Worm (Caenorhabditis elegans): ENCODE results near the gene del-9.

The del-9 gene

ce11 chrX:3617218-3617617 is at the start of gene del-9:
Gene del-9 (minus strand): TSS chrX:3617318.
- TF ChIP-seq unc-62 (GFP tag; optimal IDR thresholded peaks at IDR 0.05) = no peak

ce11 chrX:3659192-3659591 is 42.1 kb upstream of the del-9 start, which contains the start of gene R11G1.1:
Gene R11G1.1 (plus strand): TSS chrX:3659492.
- no peak for TF ChIP-seq unc-62 (GFP tag; optimal IDR thresholded peaks at IDR 0.05)

DNA sequence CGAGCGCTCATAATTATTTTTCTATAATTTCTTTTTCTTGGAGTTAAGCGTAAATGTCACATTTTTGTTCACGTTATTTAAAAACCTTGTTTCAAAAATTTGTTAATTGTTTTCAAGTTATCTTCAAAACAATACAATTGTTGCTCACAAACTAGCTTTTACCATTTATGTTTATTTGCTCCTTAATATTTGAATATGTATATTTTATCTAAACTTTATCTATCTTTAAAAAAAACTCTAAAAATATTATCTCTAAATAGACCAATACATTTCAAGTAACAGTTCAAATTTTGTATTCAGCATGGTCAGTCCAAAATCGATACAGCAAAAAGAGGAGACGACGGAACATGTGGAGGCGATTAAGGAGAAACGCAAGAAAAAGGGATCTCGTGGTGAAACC is 38.9 kb upstream of the del-9 start, which contains the start of gene R11G1.7:
TSS of gene R11G1.7 (plus strand) at position 301 of the 400 bp plus-strand sequence.
- no peak for TF ChIP-seq unc-62 (GFP tag; optimal IDR thresholded peaks at IDR 0.05)

DNA sequence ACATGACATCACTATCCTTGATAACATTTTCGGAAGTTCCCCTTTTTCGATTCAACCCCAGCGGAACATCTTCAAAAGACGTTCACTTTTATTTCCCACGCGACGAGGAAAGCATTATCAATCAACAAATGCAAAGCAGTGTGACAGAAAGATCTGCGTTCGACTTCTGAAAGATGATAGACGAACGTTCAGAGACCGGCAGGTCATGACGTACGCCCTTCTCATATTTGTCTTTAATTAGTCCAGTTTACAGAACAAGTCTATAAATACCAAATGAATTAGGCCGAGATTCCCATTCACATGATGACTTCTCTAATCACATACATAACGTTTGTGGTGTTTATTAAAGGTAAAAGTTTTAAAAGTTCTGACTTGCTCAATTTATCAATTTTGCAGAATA is 37.5 kb upstream of the del-9 start, which contains the start of gene R11G1.11:
TSS of gene R11G1.11 (plus strand) at position 301 of the 400 bp plus-strand sequence.
- no peak for TF ChIP-seq unc-62 (GFP tag; optimal IDR thresholded peaks at IDR 0.05)

ce11 chrX:3650100-3650809 is 33.1 kb upstream of the del-9 start, which contains the start of the genes sax-1 and R11G1.2:
Gene sax-1 (minus strand): TSS chrX:3650150.
Gene R11G1.2 (plus strand): TSS chrX:3650614.
- TF ChIP-seq unc-62 (GFP tag; optimal IDR thresholded peaks at IDR 0.05) = no peak

DNA sequence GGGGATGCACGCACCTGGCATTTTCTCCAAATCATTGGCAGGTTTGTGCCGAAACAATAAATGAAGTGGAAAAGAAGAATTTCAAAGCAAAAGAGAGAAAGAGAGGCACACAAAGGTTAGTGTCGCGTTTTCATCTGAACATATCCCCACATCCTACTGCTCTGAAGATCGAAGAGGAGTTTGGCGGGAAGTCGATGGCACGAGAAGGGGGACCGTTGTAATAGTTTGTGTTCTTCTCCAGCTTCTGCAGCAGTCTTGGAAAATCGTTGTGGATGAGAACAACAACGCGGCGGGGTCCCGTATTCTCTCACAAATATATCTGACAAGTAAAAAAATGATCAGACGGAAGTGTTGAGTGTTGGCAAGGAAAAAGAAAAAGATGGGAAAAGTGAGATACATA is 28.8 kb upstream of the del-9 start:
- TF ChIP-seq unc-62 (GFP tag; optimal IDR thresholded peaks at IDR 0.05) = no peak

ce11 chrX:3644796-3645195 is 27.7 kb upstream of the del-9 start, which contains the start of gene tmem-24:
Gene tmem-24 (minus strand): TSS chrX:3644896.
- TF ChIP-seq unc-62 (GFP tag; optimal IDR thresholded peaks at IDR 0.05) = no peak

- no peak for TF ChIP-seq unc-62 (GFP tag; optimal IDR thresholded peaks at IDR 0.05)
Observed at ce11 chrX:3634782-3635181, 17.7 kb upstream of the del-9 start.

DNA sequence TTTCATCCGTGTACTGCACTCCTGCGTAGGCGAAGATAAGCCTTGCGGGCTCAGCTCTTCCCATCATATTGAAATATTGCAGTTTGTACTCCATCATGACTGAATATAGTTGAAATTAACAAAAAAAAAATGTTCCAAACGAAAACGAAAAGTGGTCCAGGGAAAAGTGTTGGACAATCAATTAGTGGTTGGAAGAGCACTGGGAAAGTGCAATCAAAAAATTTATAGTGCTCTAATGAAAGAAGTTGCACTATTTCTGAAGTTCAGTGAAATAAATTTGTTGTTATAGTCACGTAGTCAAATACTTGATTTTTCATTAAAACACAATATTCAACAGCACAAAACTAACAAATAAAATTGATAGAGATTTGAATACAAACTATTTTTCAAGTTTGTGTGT is 16.5 kb upstream of the del-9 start, which contains the start of gene gst-11:
TSS of gene gst-11 (minus strand) at position 101 of the 400 bp plus-strand sequence.
- TF ChIP-seq unc-62 (GFP tag; optimal IDR thresholded peaks at IDR 0.05) = no peak

ce11 chrX:3631550-3631949 is 14.4 kb upstream of the del-9 start:
- TF ChIP-seq unc-62 (GFP tag; optimal IDR thresholded peaks at IDR 0.05) = no peak

DNA sequence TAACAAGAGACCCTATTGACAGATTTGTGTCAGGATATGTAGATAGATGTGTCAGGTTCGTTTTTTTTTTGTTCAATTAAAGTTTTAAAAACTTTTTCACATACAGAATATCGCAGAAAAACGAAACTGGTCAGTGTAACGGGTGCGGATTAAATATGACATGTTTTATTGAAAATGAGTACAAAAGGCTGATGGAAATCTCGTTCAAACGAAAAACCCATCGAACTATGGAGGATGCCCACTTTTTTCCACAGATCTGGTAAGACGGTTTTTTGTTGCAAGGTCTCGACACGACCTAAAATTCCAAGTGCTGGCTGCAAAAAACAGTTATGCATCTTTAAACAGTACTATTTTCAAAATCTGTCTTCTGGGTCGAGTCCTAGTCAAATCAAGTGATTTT is 13.0 kb upstream of the del-9 start:
- TF ChIP-seq unc-62 (GFP tag; optimal IDR thresholded peaks at IDR 0.05) = no peak

DNA sequence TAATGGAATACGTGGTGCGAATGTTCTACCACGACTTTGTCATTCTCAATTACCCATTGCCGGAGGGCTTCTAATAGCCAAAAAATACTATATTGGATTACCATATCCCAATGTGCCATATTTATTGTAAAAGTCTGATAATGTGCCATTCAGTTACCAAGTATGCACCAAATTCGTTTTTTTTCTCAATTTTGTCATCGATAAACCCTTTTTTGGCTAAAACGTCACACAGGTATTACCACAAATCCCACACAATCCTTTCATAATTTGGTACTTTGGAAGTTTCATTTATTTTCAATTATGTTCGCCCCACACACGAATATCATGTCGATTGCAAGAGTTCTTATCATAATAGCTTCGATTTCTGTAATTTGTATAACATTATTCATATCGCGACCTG is 10.9 kb upstream of the del-9 start, which contains the start of gene vep-2:
TSS of gene vep-2 (plus strand) at position 301 of the 400 bp plus-strand sequence.
- TF ChIP-seq unc-62 (GFP tag; optimal IDR thresholded peaks at IDR 0.05) = no peak

ce11 chrX:3625599-3625998 is 8.5 kb upstream of the del-9 start:
- TF ChIP-seq unc-62 (GFP tag; optimal IDR thresholded peaks at IDR 0.05) = no peak

DNA sequence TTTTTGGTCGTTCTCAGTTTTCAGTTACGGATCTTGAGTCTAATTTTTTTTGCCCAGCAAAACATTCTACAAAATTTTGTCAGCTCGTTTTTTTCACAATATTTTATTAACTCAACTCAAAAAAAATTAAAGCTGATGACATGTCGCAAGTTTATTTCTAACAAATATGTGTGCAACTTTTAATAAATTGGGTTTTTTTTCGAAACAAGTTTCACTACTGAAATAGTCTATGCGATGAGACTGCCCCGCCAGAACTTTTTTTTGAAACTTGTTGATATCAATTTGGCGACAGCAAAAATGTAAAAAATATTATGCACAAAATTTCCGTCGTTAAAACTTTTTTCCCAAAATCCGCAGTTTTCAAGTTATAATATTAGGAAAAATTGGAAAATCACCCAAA is 6.0 kb upstream of the del-9 start, which contains the start of gene C18B2.2:
TSS of gene C18B2.2 (plus strand) at position 301 of the 400 bp plus-strand sequence.
- no peak for TF ChIP-seq unc-62 (GFP tag; optimal IDR thresholded peaks at IDR 0.05)

DNA sequence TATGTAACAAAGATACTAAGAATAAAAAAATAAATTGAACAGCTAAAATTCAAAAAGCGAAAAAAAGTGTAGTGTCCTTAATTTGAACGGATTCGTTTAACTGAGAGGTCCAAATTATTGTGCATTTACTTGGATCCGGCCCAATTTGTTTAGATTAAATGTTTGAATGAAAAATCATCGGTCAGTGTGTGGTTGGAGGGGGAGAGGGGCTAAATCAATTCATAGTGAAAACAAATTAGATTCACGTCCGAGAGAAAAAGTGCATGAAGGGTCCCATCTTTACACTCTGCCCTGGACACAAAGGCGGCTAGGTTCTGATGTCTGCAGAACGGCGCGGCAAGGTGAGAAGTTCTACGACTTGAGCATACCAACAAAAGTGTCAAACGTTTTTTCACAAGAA is 1.7 kb upstream of the del-9 start:
- TF ChIP-seq unc-62 (GFP tag; optimal IDR thresholded peaks at IDR 0.05) = no peak

- no peak for TF ChIP-seq unc-62 (GFP tag; optimal IDR thresholded peaks at IDR 0.05)
Observed at ce11 chrX:3613665-3614064, 3.5 kb downstream of the del-9 start.

DNA sequence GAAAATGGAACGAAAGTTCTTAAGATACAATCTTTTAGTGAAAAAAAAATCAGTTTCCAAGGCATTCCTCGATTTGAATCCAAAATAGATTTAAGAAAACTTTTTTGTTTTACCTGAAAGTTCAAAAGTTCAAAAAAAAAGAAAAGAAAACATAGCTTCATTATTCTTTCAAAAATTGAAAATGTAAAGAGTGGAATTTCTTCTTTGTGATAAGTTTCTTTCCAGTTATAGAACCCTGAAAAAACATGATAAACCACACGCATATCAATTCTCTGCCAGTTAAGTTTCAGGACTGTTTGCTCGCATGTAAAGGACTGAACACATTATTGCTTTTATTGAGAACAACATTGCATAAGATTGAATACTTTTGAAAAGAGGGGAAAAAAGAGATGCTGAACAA is 5.4 kb downstream of the del-9 start:
- TF ChIP-seq unc-62 (GFP tag; optimal IDR thresholded peaks at IDR 0.05) = no peak
